Worm (Caenorhabditis elegans) whole organism, L1 larva: ENCODE data around the gene col-98.
A peak's percentile ranks its signal among the peaks of the same experiment; 100 is the strongest.

Experiments
- F16B12.6 ChIP-seq: fragments of 150-350 bp; optimal IDR thresholded peaks from 2 replicates; lab custom pipeline; 2014; ENCODE audit warnings: missing biosample characterization, missing genetic modification characterization
- ama-1 ChIP-seq: fragments of 150-350 bp; optimal IDR thresholded peaks from 2 replicates; lab custom pipeline; 2014
- blmp-1 ChIP-seq: fragments of 150-350 bp; optimal IDR thresholded peaks from 2 replicates; lab custom pipeline; 2014; ENCODE audit warnings: missing biosample characterization, missing genetic modification characterization
- ceh-82 ChIP-seq, 3 experiments: fragments of 150-350 bp in 1 of 3; sonication (generic microtip) in 2 of 3; optimal IDR thresholded peaks; 2 replicates each; lab custom pipeline; 2014 to 2017; ENCODE audit warnings: missing biosample characterization in 3 of 3, missing genetic modification characterization in 3 of 3
- ceh-90 ChIP-seq: sonication (generic microtip); optimal IDR thresholded peaks from 2 replicates; lab custom pipeline; 2016; ENCODE audit warnings: missing genetic modification characterization, missing compliant biosample characterization
- ces-1 ChIP-seq: fragments of 150-350 bp; optimal IDR thresholded peaks from 2 replicates; lab custom pipeline; 2014; ENCODE audit warnings: missing biosample characterization, missing genetic modification reagents, missing genetic modification characterization
- dpl-1 ChIP-seq, 3 experiments: fragments of 150-350 bp in 2 of 3; sonication (generic microtip) in 1 of 3; optimal IDR thresholded peaks; 2 replicates each; lab custom pipeline; 2014 to 2017; ENCODE audit warnings: missing biosample characterization in 3 of 3, missing genetic modification characterization in 3 of 3, missing genetic modification reagents in 3 of 3
- dsc-1 ChIP-seq: sonication (generic microtip); optimal IDR thresholded peaks from 2 replicates; lab custom pipeline; 2016; ENCODE audit warnings: mild to moderate bottlenecking, missing genetic modification characterization, missing compliant biosample characterization
- egl-13 ChIP-seq: sonication (generic microtip); optimal IDR thresholded peaks from 2 replicates; lab custom pipeline; 2016; ENCODE audit warnings: missing genotype, missing genetic modification reagents, missing genetic modification characterization, missing compliant biosample characterization
- egl-27 ChIP-seq, 2 experiments: fragments of 150-350 bp in 1 of 2; sonication (generic microtip); optimal IDR thresholded peaks; 3 replicates each; lab custom pipeline; 2017 to 2018; ENCODE audit warnings: missing biosample characterization in 2 of 2, missing genetic modification characterization in 2 of 2, missing genetic modification reagents in 2 of 2
- elt-2 ChIP-seq: sonication (generic microtip); optimal IDR thresholded peaks from 2 replicates; lab custom pipeline; 2016; ENCODE audit warnings: missing genetic modification characterization, mild to moderate bottlenecking, inconsistent platforms, missing compliant biosample characterization, missing genetic modification reagents
- ets-5 ChIP-seq: fragments of 200-800 bp; sonication (Bioruptor generic); IDR thresholded peaks from 2 replicates; pipeline ENCODE4 v1.3.6; 2022; ENCODE audit warnings: missing genetic modification characterization, missing compliant biosample characterization
- fkh-4 ChIP-seq: sonication (generic microtip); optimal IDR thresholded peaks from 2 replicates; lab custom pipeline; 2016; ENCODE audit warnings: missing compliant biosample characterization, missing genetic modification characterization, borderline replicate concordance
- fkh-8 ChIP-seq: sonication (generic microtip); optimal IDR thresholded peaks from 2 replicates; lab custom pipeline; 2016; ENCODE audit warnings: mild to moderate bottlenecking, missing genetic modification characterization, missing compliant biosample characterization
- fos-1 ChIP-seq: fragments of 150-350 bp; optimal IDR thresholded peaks from 2 replicates; lab custom pipeline; 2014; ENCODE audit warnings: missing biosample characterization, missing genetic modification characterization
- hlh-4 ChIP-seq: sonication (generic microtip); optimal IDR thresholded peaks from 2 replicates; lab custom pipeline; 2016; ENCODE audit warnings: mild to moderate bottlenecking, missing genetic modification characterization, missing compliant biosample characterization
- hpl-2 ChIP-seq: fragments of 150-350 bp; optimal IDR thresholded peaks from 2 replicates; lab custom pipeline; 2014; ENCODE audit warnings: missing biosample characterization, missing genetic modification reagents, missing genetic modification characterization
- lin-14 ChIP-seq: fragments of 200-800 bp; sonication (Bioruptor generic); optimal IDR thresholded peaks from 2 replicates; lab custom pipeline; 2018; ENCODE audit warnings: mild to moderate bottlenecking, missing genetic modification characterization, moderate library complexity, missing compliant biosample characterization
- lin-35 ChIP-seq, 2 experiments: fragments of 150-350 bp; optimal IDR thresholded peaks; 2 replicates each; lab custom pipeline; 2014; ENCODE audit warnings: missing biosample characterization in 2 of 2, missing genetic modification characterization in 2 of 2, missing genetic modification reagents in 2 of 2
- lin-39 ChIP-seq: fragments of 150-350 bp; optimal IDR thresholded peaks from 2 replicates; lab custom pipeline; 2014; ENCODE audit warnings: missing biosample characterization, missing genetic modification reagents, missing genetic modification characterization
- lir-3 ChIP-seq: sonication (generic microtip); optimal IDR thresholded peaks from 2 replicates; lab custom pipeline; 2016; ENCODE audit warnings: mild to moderate bottlenecking, missing genetic modification characterization, moderate library complexity, missing compliant biosample characterization; ENCODE audit not compliant: poor library complexity
- lsy-2 ChIP-seq, 2 experiments: fragments of 150-350 bp; optimal IDR thresholded peaks; 2 replicates each; lab custom pipeline; 2014; ENCODE audit warnings: missing biosample characterization in 2 of 2, missing genetic modification characterization in 2 of 2
- mab-9 ChIP-seq: fragments of 200-800 bp; sonication (Bioruptor generic); IDR thresholded peaks from 2 replicates; pipeline ENCODE4 v1.3.6; 2022; ENCODE audit warnings: missing genetic modification reagents, missing genetic modification characterization, missing compliant biosample characterization
- mdl-1 ChIP-seq, 2 experiments: fragments of 150-350 bp; optimal IDR thresholded peaks; 2 replicates each; lab custom pipeline; 2014 to 2017; ENCODE audit warnings: missing biosample characterization in 2 of 2, missing genetic modification characterization in 2 of 2, inconsistent platforms in 1 of 2
- mef-2 ChIP-seq: fragments of 150-350 bp; optimal IDR thresholded peaks from 2 replicates; lab custom pipeline; 2014; ENCODE audit warnings: missing biosample characterization, missing genetic modification characterization
- mep-1 ChIP-seq: fragments of 150-350 bp; optimal IDR thresholded peaks from 2 replicates; lab custom pipeline; 2014; ENCODE audit warnings: missing biosample characterization, missing genetic modification characterization
- nhr-11 ChIP-seq: fragments of 150-350 bp; optimal IDR thresholded peaks from 2 replicates; lab custom pipeline; 2014; ENCODE audit warnings: missing biosample characterization, missing genetic modification characterization
- nhr-12 ChIP-seq: sonication (generic microtip); optimal IDR thresholded peaks from 2 replicates; lab custom pipeline; 2017; ENCODE audit warnings: missing biosample characterization, missing genetic modification characterization
- nhr-20 ChIP-seq: sonication (generic microtip); optimal IDR thresholded peaks from 2 replicates; lab custom pipeline; 2016; ENCODE audit warnings: mild to moderate bottlenecking, missing genetic modification characterization, missing compliant biosample characterization
- nhr-237 ChIP-seq: fragments of 150-350 bp; optimal IDR thresholded peaks from 2 replicates; lab custom pipeline; 2014; ENCODE audit warnings: missing biosample characterization, missing genetic modification characterization
- nhr-77 ChIP-seq: fragments of 150-350 bp; optimal IDR thresholded peaks from 2 replicates; lab custom pipeline; 2014; ENCODE audit warnings: missing biosample characterization, missing genetic modification characterization
- nhr-85 ChIP-seq: sonication (generic microtip); peaks from one replicate; lab custom pipeline; 2016; ENCODE audit warnings: missing genetic modification characterization, inconsistent platforms, missing compliant biosample characterization
- pag-3 ChIP-seq: sonication (generic microtip); optimal IDR thresholded peaks from 2 replicates; lab custom pipeline; 2017; ENCODE audit warnings: missing genetic modification characterization, mild to moderate bottlenecking, missing compliant biosample characterization, antibody characterized with exemption, borderline replicate concordance; ENCODE audit not compliant: insufficient read depth
- pqm-1 ChIP-seq: sonication (generic microtip); optimal IDR thresholded peaks from 3 replicates; lab custom pipeline; 2017; ENCODE audit warnings: missing biosample characterization, missing genetic modification characterization
- skn-1 ChIP-seq: fragments of 150-350 bp; optimal IDR thresholded peaks from 2 replicates; lab custom pipeline; 2014; ENCODE audit warnings: missing biosample characterization, missing genetic modification characterization
- sox-4 ChIP-seq: sonication (generic microtip); optimal IDR thresholded peaks from 2 replicates; lab custom pipeline; 2016; ENCODE audit warnings: missing genetic modification characterization, missing compliant biosample characterization
- sup-37 ChIP-seq: fragments of 200-800 bp; sonication (Bioruptor generic); optimal IDR thresholded peaks from 2 replicates; lab custom pipeline; 2018; ENCODE audit warnings: mild to moderate bottlenecking, missing genetic modification characterization, missing compliant biosample characterization
- swsn-7 ChIP-seq: sonication (generic microtip); optimal IDR thresholded peaks from 2 replicates; lab custom pipeline; 2016; ENCODE audit warnings: missing genetic modification characterization, missing compliant biosample characterization
- tlp-1 ChIP-seq: fragments of 150-350 bp; optimal IDR thresholded peaks from 2 replicates; lab custom pipeline; 2014; ENCODE audit warnings: missing biosample characterization, missing genetic modification characterization
- xbp-1 ChIP-seq: sonication (generic microtip); optimal IDR thresholded peaks from 2 replicates; lab custom pipeline; 2016; ENCODE audit warnings: missing genetic modification characterization, missing compliant biosample characterization
- ztf-11 ChIP-seq, 2 experiments: sonication (generic microtip); optimal IDR thresholded peaks; 2 replicates each; lab custom pipeline; 2016 to 2017; ENCODE audit warnings: missing genetic modification characterization in 2 of 2, missing biosample characterization in 1 of 2, missing compliant biosample characterization in 1 of 2

The col-98 gene

ce11 chrIII:13056230-13056629 is 37.4 kb downstream of the col-98 start:
- TF ChIP-seq nhr-237 (tag; lab: Kevin White, UChicago) (no peak), nhr-85 (tag; lab: Kevin White, UChicago) (no peak), fkh-4 (tag; lab: Kevin White, UChicago) (no peak), lir-3 (tag; lab: Kevin White, UChicago) (no peak), elt-2 (tag; lab: Kevin White, UChicago) (no peak), xbp-1 (no peak), ces-1 (GFP tag; lab: Kevin White, UChicago) (no peak), nhr-77 (tag; lab: Kevin White, UChicago) (no peak), pqm-1 (tag; lab: Kevin White, UChicago) (no peak)

- peak in 1 of 2 experiments; percentile 8 for TF ChIP-seq mdl-1 (tag; optimal IDR thresholded peaks at IDR 0.05; lab: Kevin White, UChicago)
- TF ChIP-seq dpl-1 (GFP tag; optimal IDR thresholded peaks at IDR 0.05; lab: Kevin White, UChicago), result peak in 1 of 3 experiments; percentile 31
- TF ChIP-seq dsc-1 (tag; lab: Kevin White, UChicago), result peak; percentile 29
- TF ChIP-seq ceh-90 (tag; lab: Kevin White, UChicago), result no peak
- peak in 1 of 2 experiments; percentile 75 for TF ChIP-seq lin-35 (GFP tag; optimal IDR thresholded peaks at IDR 0.05; lab: Kevin White, UChicago)
- no peak for TF ChIP-seq mep-1 (tag; lab: Kevin White, UChicago)
- peak; percentile 51 for TF ChIP-seq skn-1 (tag; lab: Kevin White, UChicago)
- no peak for TF ChIP-seq pag-3 (tag; lab: Kevin White, UChicago)
- peak; percentile 46 for TF ChIP-seq nhr-20
- TF ChIP-seq sox-4 (tag; lab: Kevin White, UChicago), result no peak
- TF ChIP-seq fkh-4 (tag; lab: Kevin White, UChicago), result no peak
- TF ChIP-seq mab-9, result no peak
- peak; percentile 72 for TF ChIP-seq nhr-85 (tag; lab: Kevin White, UChicago)
Measured at ce11 chrIII:13056735-13057134, 37.9 kb downstream of the col-98 start.

ce11 chrIII:13058140-13058539 is 39.3 kb downstream of the col-98 start:
- TF ChIP-seq fkh-4 (tag; lab: Kevin White, UChicago) (no peak), blmp-1 (tag; lab: Kevin White, UChicago) (peak; percentile 45), hlh-4 (tag; lab: Kevin White, UChicago) (no peak), tlp-1 (tag; lab: Kevin White, UChicago) (no peak), lsy-2 (tag; optimal IDR thresholded peaks at IDR 0.05; lab: Kevin White, UChicago) (peak in 1 of 2 experiments; percentile 26), F16B12.6 (tag; lab: Kevin White, UChicago) (no peak), ceh-90 (tag; lab: Kevin White, UChicago) (no peak), mef-2 (tag; lab: Kevin White, UChicago) (no peak), ets-5 (no peak), nhr-11 (tag; lab: Kevin White, UChicago) (no peak), nhr-85 (tag; lab: Kevin White, UChicago) (peak; percentile 72)
- TF ChIP-seq, all 84 proteins: peak for 3

- TF ChIP-seq hpl-2 (GFP tag; lab: Kevin White, UChicago) (no peak), egl-27 (tag; optimal IDR thresholded peaks at IDR 0.05; lab: Kevin White, UChicago) (no peak), pag-3 (tag; lab: Kevin White, UChicago) (no peak), lin-35 (GFP tag; optimal IDR thresholded peaks at IDR 0.05; lab: Kevin White, UChicago) (peak in 1 of 2 experiments; percentile 41), egl-13 (tag; lab: Kevin White, UChicago) (no peak), fos-1 (no peak), fkh-8 (tag; lab: Kevin White, UChicago) (no peak), pqm-1 (tag; lab: Kevin White, UChicago) (peak; percentile 85), ama-1 (lab: Kevin White, UChicago) (no peak), ztf-11 (tag; optimal IDR thresholded peaks at IDR 0.05; lab: Kevin White, UChicago) (no peak), nhr-12 (tag; lab: Kevin White, UChicago) (no peak), lin-14 (GFP tag; lab: Kevin White, UChicago) (peak; percentile 58), lin-39 (tag; lab: Kevin White, UChicago) (no peak), sup-37 (no peak), elt-2 (tag; lab: Kevin White, UChicago) (peak; percentile 81), tlp-1 (tag; lab: Kevin White, UChicago) (peak; percentile 29), nhr-77 (tag; lab: Kevin White, UChicago) (no peak), blmp-1 (tag; lab: Kevin White, UChicago) (peak; percentile 21), swsn-7 (tag; lab: Kevin White, UChicago) (no peak), ceh-82 (tag; optimal IDR thresholded peaks at IDR 0.05; lab: Kevin White, UChicago) (no peak)
Measured at ce11 chrIII:13059335-13059734, 40.5 kb downstream of the col-98 start.
